Fruit fly (Drosophila melanogaster) whole organism, pupa: Measurements from ENCODE around the gene CG9107.

Experiments used
- CG10348 ChIP-seq: fragments of 200-800 bp; sonication (Bioruptor generic); IDR thresholded peaks from 2 replicates; pipeline ENCODE4 v1.3.6; 2022; ENCODE audit warnings: missing biosample characterization, missing genetic modification characterization
- CG12605 ChIP-seq: fragments of 200-800 bp; sonication (Bioruptor generic); IDR thresholded peaks from 2 replicates; pipeline ENCODE4 v1.3.6; 2022; ENCODE audit warnings: missing biosample characterization, missing genetic modification characterization
- CG13204 ChIP-seq: fragments of 200-800 bp; sonication (Bioruptor generic); optimal IDR thresholded peaks from 2 replicates; lab custom pipeline; 2018; ENCODE audit warnings: missing biosample characterization, mild to moderate bottlenecking, missing genetic modification characterization, moderate library complexity
- CG14655 ChIP-seq: fragments of 200-800 bp; sonication (Bioruptor generic); optimal IDR thresholded peaks from 3 replicates; lab custom pipeline; 2017; ENCODE audit warnings: mild to moderate bottlenecking, missing biosample characterization, missing genetic modification reagents, missing genetic modification characterization
- CG15710 ChIP-seq: fragments of 200-800 bp; sonication (Bioruptor generic); optimal IDR thresholded peaks from 2 replicates; lab custom pipeline; 2018; ENCODE audit warnings: missing biosample characterization, mild to moderate bottlenecking, missing genetic modification characterization, moderate library complexity
- CG17806 ChIP-seq: fragments of 200-800 bp; sonication (Bioruptor generic); optimal IDR thresholded peaks from 2 replicates; lab custom pipeline; 2018; ENCODE audit warnings: missing biosample characterization, mild to moderate bottlenecking, missing genetic modification characterization, moderate library complexity
- CG32121 ChIP-seq: fragments of 200-800 bp; sonication (Bioruptor generic); IDR thresholded peaks from 2 replicates; pipeline ENCODE4 v1.3.6; 2022; ENCODE audit warnings: missing biosample characterization, missing genetic modification characterization
- CG34367 ChIP-seq: fragments of 200-800 bp; sonication (Bioruptor generic); optimal IDR thresholded peaks from 2 replicates; lab custom pipeline; 2018; ENCODE audit warnings: missing biosample characterization, mild to moderate bottlenecking, missing genetic modification characterization
- CG4496 ChIP-seq: fragments of 200-800 bp; sonication (Bioruptor generic); IDR thresholded peaks from 3 replicates; pipeline ENCODE4 v1.3.6; 2022; ENCODE audit warnings: missing biosample characterization, missing genetic modification characterization
- CG8159 ChIP-seq: fragments of 200-800 bp; sonication (Bioruptor generic); optimal IDR thresholded peaks from 3 replicates; lab custom pipeline; 2018; ENCODE audit warnings: missing biosample characterization, mild to moderate bottlenecking, missing genetic modification characterization, moderate library complexity
- CG8301 ChIP-seq: fragments of 200-800 bp; sonication (Bioruptor generic); optimal IDR thresholded peaks from 2 replicates; lab custom pipeline; 2018; ENCODE audit warnings: missing biosample characterization, mild to moderate bottlenecking, missing genetic modification characterization
- CG9948 ChIP-seq: fragments of 200-800 bp; sonication (Bioruptor generic); optimal IDR thresholded peaks from 2 replicates; lab custom pipeline; 2018; ENCODE audit warnings: missing biosample characterization, mild to moderate bottlenecking, missing genetic modification characterization, moderate library complexity
- D1 ChIP-seq: fragments of 200-800 bp; sonication (Bioruptor generic); optimal IDR thresholded peaks from 2 replicates; lab custom pipeline; 2018; ENCODE audit warnings: missing biosample characterization, mild to moderate bottlenecking, missing genetic modification characterization, moderate library complexity
- EcR ChIP-seq: fragments of 200-800 bp; sonication (Bioruptor generic); optimal IDR thresholded peaks from 3 replicates; lab custom pipeline; 2019; ENCODE audit warnings: missing biosample characterization, missing genetic modification characterization, mild to moderate bottlenecking, moderate library complexity, missing genetic modification reagents
- Ets98B ChIP-seq: fragments of 200-800 bp; sonication (Bioruptor generic); IDR thresholded peaks from 2 replicates; pipeline ENCODE4 v1.3.6; 2022; ENCODE audit warnings: missing biosample characterization, missing genetic modification characterization
- Pif1A ChIP-seq: fragments of 200-800 bp; sonication (Bioruptor generic); optimal IDR thresholded peaks from 3 replicates; lab custom pipeline; 2016; ENCODE audit warnings: missing biosample characterization, missing genetic modification characterization
- Pif1B ChIP-seq: fragments of 200-800 bp; sonication (Bioruptor generic); optimal IDR thresholded peaks from 3 replicates; lab custom pipeline; 2016; ENCODE audit warnings: missing biosample characterization, missing genetic modification characterization
- Snoo ChIP-seq: fragments of 200-800 bp; sonication (Bioruptor generic); optimal IDR thresholded peaks from 3 replicates; lab custom pipeline; 2017; ENCODE audit warnings: missing biosample characterization, mild to moderate bottlenecking, missing genetic modification characterization, inconsistent platforms
- fd96Ca ChIP-seq: fragments of 200-800 bp; sonication (Bioruptor generic); IDR thresholded peaks from 3 replicates; pipeline ENCODE4 v1.3.6; 2022; ENCODE audit warnings: missing biosample characterization, missing genetic modification characterization
- gl ChIP-seq: fragments of 200-800 bp; sonication (Bioruptor generic); optimal IDR thresholded peaks from 2 replicates; lab custom pipeline; 2018; ENCODE audit warnings: missing biosample characterization, mild to moderate bottlenecking, missing genetic modification characterization
- rn ChIP-seq: fragments of 200-800 bp; sonication (Bioruptor generic); IDR thresholded peaks from 2 replicates; pipeline ENCODE4 v1.3.6; 2022; ENCODE audit warnings: missing biosample characterization, missing genetic modification characterization

CG9107 gene

DNA sequence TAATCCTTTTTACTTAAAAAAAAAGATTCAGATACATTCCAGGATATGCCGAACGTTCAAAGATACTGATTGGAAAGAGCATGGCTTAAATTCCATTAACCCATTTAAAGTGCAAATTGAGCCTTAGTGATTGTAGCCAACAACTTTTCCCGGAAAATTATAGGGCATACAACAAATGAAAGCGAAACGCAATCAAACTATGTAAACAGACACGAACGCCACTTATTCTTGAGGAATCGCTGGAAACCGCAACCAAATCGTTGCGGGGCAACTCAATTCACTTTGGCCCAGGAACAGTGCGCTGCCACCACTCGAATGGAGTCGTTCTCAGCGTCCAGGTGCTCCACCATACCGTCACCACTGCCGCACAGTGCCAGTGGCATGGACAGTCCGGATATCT, 3.8 kb downstream of the CG9107 start, which contains the start of gene CG13996:
CG13996 (plus strand) TSS at position 301 of the 400 bp plus-strand sequence.
- no peak for TF ChIP-seq Pif1A (GFP tag; lab: Kevin White, UChicago)
- TF ChIP-seq EcR (GFP tag; lab: Kevin White, UChicago) = no peak
- no peak for TF ChIP-seq CG17806 (tag; lab: Kevin White, UChicago)
- TF ChIP-seq CG9948 (tag; lab: Kevin White, UChicago) = no peak
- no peak for TF ChIP-seq CG15710 (tag; lab: Kevin White, UChicago)
- TF ChIP-seq CG14655 (GFP tag; lab: Kevin White, UChicago) = no peak
- TF ChIP-seq fd96Ca (GFP tag; lab: Robert Waterston, UW) = no peak

DNA sequence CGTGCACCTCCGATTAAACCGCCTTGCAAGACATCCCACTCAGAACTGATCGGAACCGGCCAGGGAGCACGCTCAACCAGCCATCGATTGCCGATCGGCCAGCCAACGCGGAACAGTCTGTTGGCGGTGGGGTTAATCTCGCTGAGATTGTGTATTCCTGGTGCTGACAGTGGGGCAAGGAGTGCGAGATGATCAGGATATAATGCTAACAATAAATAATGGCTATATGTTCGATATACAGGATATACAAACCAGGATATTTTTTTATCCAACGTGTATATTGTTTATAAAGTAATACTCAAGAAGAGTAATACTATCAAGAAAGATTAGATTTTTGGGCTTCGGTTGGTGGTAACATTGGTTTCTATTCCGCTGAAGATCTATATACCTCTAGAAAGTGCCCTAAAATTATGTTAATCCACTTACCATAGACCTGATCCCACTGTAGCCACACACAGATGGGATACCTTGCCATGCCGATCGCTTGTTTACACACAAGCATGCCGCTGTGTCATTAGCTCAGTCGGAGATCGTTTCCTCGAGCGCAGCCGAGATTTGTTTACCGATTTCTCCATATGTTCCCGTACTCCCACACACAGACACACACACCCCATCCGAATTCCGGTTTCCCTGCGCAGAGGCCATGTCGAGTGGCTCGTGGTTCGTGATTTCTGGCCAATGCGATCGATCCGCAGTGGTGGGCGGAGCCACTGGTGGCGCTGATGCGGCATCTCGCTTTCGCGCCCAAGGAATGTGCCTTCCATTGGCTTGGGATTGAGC, 4.8 kb downstream of the CG9107 start, which contains the start of gene H2.0:
H2.0 (minus strand) TSS at position 51 of the 780 bp plus-strand sequence.
- no peak for TF ChIP-seq CG10348 (GFP tag; lab: Robert Waterston, UW)
- TF ChIP-seq CG8301 = peak; percentile 79
- TF ChIP-seq CG32121 (GFP tag; lab: Robert Waterston, UW) = no peak
- no peak for TF ChIP-seq EcR (GFP tag; lab: Kevin White, UChicago)
- no peak for TF ChIP-seq CG17806 (tag; lab: Kevin White, UChicago)
- no peak for TF ChIP-seq CG12605
- peak; percentile 75 for TF ChIP-seq Pif1B
- 0 out of 2 replicates have a peak, but pooled peaks have one; percentile 17 for TF ChIP-seq rn
- TF ChIP-seq CG9948 (tag; lab: Kevin White, UChicago) = peak; percentile 62
- peak; percentile 10 for TF ChIP-seq CG13204 (GFP tag; lab: Kevin White, UChicago)
- TF ChIP-seq Pif1A (GFP tag; lab: Kevin White, UChicago) = peak; percentile 55
- TF ChIP-seq CG14655 (GFP tag; lab: Kevin White, UChicago) = peak; percentile 79
- peak; percentile 75 for TF ChIP-seq CG15710 (tag; lab: Kevin White, UChicago)
- TF ChIP-seq CG34367 (tag; lab: Kevin White, UChicago) = no peak
- no peak for TF ChIP-seq D1 (tag; lab: Kevin White, UChicago)
- TF ChIP-seq Snoo (tag; lab: Kevin White, UChicago) = no peak
- peak; percentile 21; the same call in 1 of the 2 replicates for TF ChIP-seq Ets98B (GFP tag; lab: Robert Waterston, UW)
- TF ChIP-seq fd96Ca (GFP tag; lab: Robert Waterston, UW) = 0 out of 3 replicates have a peak, but pooled peaks have one; percentile 17
- TF ChIP-seq gl (tag; lab: Kevin White, UChicago) = peak; percentile 42
- TF ChIP-seq CG8159 = peak; percentile 73
- no peak; the same call in 2 of the 3 replicates for TF ChIP-seq CG4496 (GFP tag; lab: Robert Waterston, UW)

DNA sequence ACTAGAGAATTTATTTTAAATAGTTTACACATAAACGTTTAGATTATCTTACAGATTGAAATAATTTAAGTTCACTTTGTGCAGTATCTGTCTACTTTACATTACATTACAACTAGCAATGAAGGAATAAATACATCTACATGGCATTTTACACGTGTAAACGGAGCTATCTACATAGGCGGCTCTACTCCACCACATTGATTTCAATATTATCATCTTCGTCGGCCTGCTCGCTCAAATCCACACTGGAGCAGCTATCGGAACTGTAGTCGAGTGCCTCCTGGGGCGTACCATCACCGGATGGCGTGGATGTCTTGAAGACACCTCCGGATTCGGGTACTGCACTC, 11.3 kb downstream of the CG9107 start:
- no peak for TF ChIP-seq CG32121 (GFP tag; lab: Robert Waterston, UW)
- no peak for TF ChIP-seq rn
- TF ChIP-seq D1 (tag; lab: Kevin White, UChicago) = no peak
- TF ChIP-seq CG9948 (tag; lab: Kevin White, UChicago) = no peak
- TF ChIP-seq Snoo (tag; lab: Kevin White, UChicago) = no peak
- no peak for TF ChIP-seq CG4496 (GFP tag; lab: Robert Waterston, UW)
- TF ChIP-seq EcR (GFP tag; lab: Kevin White, UChicago) = no peak
- no peak for TF ChIP-seq Pif1A (GFP tag; lab: Kevin White, UChicago)
- no peak for TF ChIP-seq CG10348 (GFP tag; lab: Robert Waterston, UW)
- TF ChIP-seq CG15710 (tag; lab: Kevin White, UChicago) = no peak
- no peak for TF ChIP-seq Ets98B (GFP tag; lab: Robert Waterston, UW)

DNA sequence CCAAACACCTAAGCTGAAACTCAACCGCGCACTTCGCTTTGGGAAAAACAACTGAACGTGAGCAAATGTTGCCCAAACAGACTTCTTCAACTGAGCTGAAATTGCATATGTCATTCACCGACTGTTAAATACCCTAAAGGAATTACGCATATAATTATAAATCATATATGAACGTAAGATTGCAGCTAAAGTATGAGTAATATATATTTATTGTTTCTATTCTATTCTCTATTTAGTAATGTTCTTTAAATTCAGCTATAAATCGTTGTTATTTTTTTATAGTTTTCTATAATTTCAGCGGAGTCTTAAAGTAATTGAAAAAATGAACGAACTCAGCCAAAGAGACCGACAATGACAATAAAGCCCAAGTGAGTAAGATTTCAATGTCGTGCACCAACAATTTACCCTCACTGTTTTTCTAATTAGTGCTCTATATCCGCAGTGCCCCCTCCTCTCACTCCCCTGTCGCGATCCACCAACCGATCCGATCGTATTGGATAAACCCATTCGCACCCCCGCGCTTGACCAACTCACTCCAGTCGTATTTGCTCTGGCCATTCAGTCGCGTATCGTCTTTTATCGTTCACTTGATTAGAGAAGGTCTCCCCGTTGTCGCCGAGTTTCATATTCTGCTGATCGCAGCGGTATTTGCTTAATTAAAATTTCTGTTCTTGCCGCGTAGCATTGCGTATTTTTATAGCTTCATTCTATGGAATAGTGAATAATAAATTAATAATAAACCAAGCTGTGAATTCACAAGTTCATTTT, 11.9 kb downstream of the CG9107 start, which contains the start of gene CG9098:
CG9098 (minus strand) TSS at position 36 of the 768 bp plus-strand sequence.
- TF ChIP-seq CG13204 (GFP tag; lab: Kevin White, UChicago) (no peak), CG8301 (no peak), D1 (tag; lab: Kevin White, UChicago) (no peak), rn (no peak), EcR (GFP tag; lab: Kevin White, UChicago) (no peak), CG12605 (no peak), Pif1A (GFP tag; lab: Kevin White, UChicago) (no peak)

DNA sequence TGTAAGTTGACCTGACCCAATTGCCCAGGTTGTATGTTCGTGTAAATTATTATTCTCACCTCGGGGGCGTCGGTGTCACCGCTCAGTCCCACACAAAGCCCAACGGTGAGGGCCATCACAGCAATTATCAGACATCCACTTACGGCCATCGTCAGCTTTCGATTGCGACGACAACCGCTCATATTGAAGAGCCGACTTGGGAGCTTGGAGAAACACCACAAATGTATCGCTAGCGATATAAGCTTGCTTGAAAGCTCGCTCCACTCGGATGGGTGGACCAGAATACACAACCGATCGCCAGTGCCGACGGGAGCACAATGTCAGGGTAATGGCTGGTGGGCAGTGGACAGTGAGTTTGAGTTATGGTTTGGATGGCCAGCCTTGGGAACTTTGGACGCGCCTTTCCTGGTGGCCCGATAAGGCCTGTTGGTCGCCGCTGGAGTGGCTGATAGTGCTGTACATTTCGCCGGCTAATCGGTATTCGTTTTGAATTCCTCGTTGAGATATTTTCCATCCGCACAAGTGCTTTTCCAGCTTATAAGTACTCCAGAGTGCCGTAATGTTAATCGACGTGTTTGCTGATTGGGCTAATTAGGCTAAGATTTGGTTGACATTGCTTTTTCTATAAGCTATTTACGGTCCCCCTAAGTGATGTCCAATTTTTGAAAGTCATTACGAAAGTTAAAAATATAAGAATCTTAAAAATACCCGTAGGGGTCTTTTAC, 17.7 kb downstream of the CG9107 start, which contains the start of gene Gal:
Gal (minus strand) TSS at position 320 of the 725 bp plus-strand sequence.
- TF ChIP-seq rn (no peak), Pif1A (GFP tag; lab: Kevin White, UChicago) (no peak), CG8159 (peak; percentile 64), fd96Ca (GFP tag; lab: Robert Waterston, UW) (0 out of 3 replicates have a peak, but pooled peaks have one; percentile 31), Pif1B (no peak), CG13204 (GFP tag; lab: Kevin White, UChicago) (no peak), CG12605 (no peak), CG15710 (tag; lab: Kevin White, UChicago) (no peak), CG32121 (GFP tag; lab: Robert Waterston, UW) (no peak), Ets98B (GFP tag; lab: Robert Waterston, UW) (peak; percentile 9; the same call in 1 of the 2 replicates), CG8301 (no peak), CG10348 (GFP tag; lab: Robert Waterston, UW) (no peak), CG9948 (tag; lab: Kevin White, UChicago) (no peak)
- TF ChIP-seq, all 21 proteins: peak for 3
